Fruit fly (Drosophila melanogaster) whole organism, pupa: ENCODE results near the gene Rab1.

ENCODE experiments used
- CG12605 ChIP-seq: fragments of 200-800 bp; sonication (Bioruptor generic); IDR thresholded peaks from 2 replicates; pipeline ENCODE4 v1.3.6; 2022; ENCODE audit warnings: missing biosample characterization, missing genetic modification characterization
- CG15710 ChIP-seq: fragments of 200-800 bp; sonication (Bioruptor generic); optimal IDR thresholded peaks from 2 replicates; lab custom pipeline; 2018; ENCODE audit warnings: missing biosample characterization, mild to moderate bottlenecking, missing genetic modification characterization, moderate library complexity
- EcR ChIP-seq: fragments of 200-800 bp; sonication (Bioruptor generic); optimal IDR thresholded peaks from 3 replicates; lab custom pipeline; 2019; ENCODE audit warnings: missing biosample characterization, missing genetic modification characterization, mild to moderate bottlenecking, moderate library complexity, missing genetic modification reagents

DNA sequence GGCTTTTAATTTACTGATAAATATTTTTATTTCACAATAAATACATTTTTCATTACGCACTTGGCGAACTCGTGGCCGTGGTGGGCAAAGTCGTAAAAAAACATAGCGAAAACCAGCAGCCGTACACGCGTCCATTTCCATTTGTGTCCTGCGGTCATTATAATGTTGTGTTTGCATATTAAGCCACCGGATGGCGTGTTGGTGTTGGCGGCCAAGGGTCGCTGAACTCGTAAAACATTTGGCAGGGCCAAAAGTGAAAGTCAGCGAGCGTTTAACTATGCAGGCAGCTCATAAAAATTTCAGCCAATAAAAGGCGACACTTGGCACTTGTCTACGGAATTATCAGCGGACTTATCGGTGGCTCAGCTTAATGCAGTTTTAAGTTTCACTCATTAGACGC is 16.4 kb downstream of the Rab1 start:
- peak; percentile 18 for TF ChIP-seq EcR
- no peak for TF ChIP-seq CG15710
- no peak for TF ChIP-seq CG12605 (GFP tag; lab: Robert Waterston, UW)
